Worm (Caenorhabditis elegans): ENCODE measurements around the gene F46F3.3.

Gene F46F3.3

DNA sequence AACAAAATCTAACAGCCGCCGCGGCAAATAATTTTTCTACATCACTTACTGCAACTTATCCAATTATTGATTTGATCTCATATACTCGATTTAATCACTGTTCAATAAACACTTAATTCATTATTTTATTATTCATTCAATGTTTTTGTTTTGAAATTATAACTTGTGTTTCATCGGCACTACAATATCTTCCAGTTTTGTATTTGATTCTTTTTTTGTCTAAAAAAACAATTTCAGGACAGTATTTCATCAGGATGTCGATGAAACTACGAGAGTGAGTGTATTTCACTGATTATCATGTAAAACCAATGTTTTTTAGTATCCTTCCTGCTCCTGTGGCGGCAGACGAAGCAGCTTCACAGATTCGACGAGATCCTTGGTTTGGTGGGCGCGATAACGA is 22.0 kb upstream of the F46F3.3 start, which contains the start of gene skp-1:
Gene skp-1 (plus strand): TSS at position 238 of the 400 bp plus-strand sequence.
- TF ChIP-seq aly-2 (tag; optimal IDR thresholded peaks at IDR 0.05) (no peak), ceh-82 (tag; optimal IDR thresholded peaks at IDR 0.05) (no peak), tbx-2 (tag; optimal IDR thresholded peaks at IDR 0.05) (no peak), skn-1 (tag; optimal IDR thresholded peaks at IDR 0.05) (no peak), nhr-25 (tag; optimal IDR thresholded peaks at IDR 0.05) (no peak), ceh-28 (tag; optimal IDR thresholded peaks at IDR 0.05) (no peak), unc-62 (GFP tag; optimal IDR thresholded peaks at IDR 0.05) (no peak), zag-1 (tag; optimal IDR thresholded peaks at IDR 0.05) (no peak), mdl-1 (tag; optimal IDR thresholded peaks at IDR 0.05) (no peak), ama-1 (optimal IDR thresholded peaks at IDR 0.05) (no peak), lsy-12 (tag; optimal IDR thresholded peaks at IDR 0.05) (no peak), lin-39 (tag; optimal IDR thresholded peaks at IDR 0.05) (no peak), daf-12 (tag; optimal IDR thresholded peaks at IDR 0.05) (no peak), mml-1 (tag; optimal IDR thresholded peaks at IDR 0.05) (no peak), egl-27 (tag; optimal IDR thresholded peaks at IDR 0.05) (no peak), lin-15B (tag; optimal IDR thresholded peaks at IDR 0.05) (no peak), pqm-1 (tag; optimal IDR thresholded peaks at IDR 0.05) (no peak), nhr-43 (tag; optimal IDR thresholded peaks at IDR 0.05; ENCODE audit: poor library complexity, severe bottlenecking) (no peak), R02D3.7 (tag; optimal IDR thresholded peaks at IDR 0.05) (no peak), jun-1 (tag; optimal IDR thresholded peaks at IDR 0.05) (no peak)

DNA sequence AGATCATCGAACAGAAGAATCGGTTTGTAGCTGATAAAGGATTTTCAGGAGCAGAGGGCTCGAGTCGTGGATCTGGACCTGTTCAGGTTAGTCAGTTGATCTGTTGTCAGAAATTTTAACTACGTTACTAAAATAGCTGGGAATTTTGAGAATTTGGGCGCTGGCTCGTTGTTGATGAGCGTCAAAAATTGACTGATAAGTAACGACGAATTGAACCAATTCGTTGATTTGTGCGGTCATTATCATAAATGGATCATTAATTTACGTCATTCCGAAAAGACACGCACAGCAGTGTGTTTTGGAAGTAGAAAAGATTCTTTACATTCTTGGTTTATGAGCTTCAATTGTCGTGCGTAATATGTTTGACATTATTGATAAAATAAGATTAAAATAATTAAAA is 19.5 kb upstream of the F46F3.3 start:
- TF ChIP-seq snpc-4 (tag; optimal IDR thresholded peaks at IDR 0.05) (no peak), skn-1 (tag; optimal IDR thresholded peaks at IDR 0.05) (no peak), pqm-1 (tag; optimal IDR thresholded peaks at IDR 0.05) (peak; percentile 45), nhr-11 (tag; optimal IDR thresholded peaks at IDR 0.05) (no peak), nhr-77 (tag; optimal IDR thresholded peaks at IDR 0.05) (no peak), nfya-1 (tag; optimal IDR thresholded peaks at IDR 0.05; ENCODE audit: insufficient read depth) (no peak), pha-4 (tag; optimal IDR thresholded peaks at IDR 0.05) (no peak), fkh-10 (GFP tag; optimal IDR thresholded peaks at IDR 0.05) (no peak), nhr-67 (tag; optimal IDR thresholded peaks at IDR 0.05) (no peak), elt-2 (tag; optimal IDR thresholded peaks at IDR 0.05) (peak; percentile 58), lin-39 (tag; optimal IDR thresholded peaks at IDR 0.05) (no peak), nhr-237 (tag; optimal IDR thresholded peaks at IDR 0.05) (no peak), ceh-16 (tag; optimal IDR thresholded peaks at IDR 0.05) (no peak), nhr-12 (tag; optimal IDR thresholded peaks at IDR 0.05) (no peak), R02D3.7 (tag; optimal IDR thresholded peaks at IDR 0.05) (no peak)

DNA sequence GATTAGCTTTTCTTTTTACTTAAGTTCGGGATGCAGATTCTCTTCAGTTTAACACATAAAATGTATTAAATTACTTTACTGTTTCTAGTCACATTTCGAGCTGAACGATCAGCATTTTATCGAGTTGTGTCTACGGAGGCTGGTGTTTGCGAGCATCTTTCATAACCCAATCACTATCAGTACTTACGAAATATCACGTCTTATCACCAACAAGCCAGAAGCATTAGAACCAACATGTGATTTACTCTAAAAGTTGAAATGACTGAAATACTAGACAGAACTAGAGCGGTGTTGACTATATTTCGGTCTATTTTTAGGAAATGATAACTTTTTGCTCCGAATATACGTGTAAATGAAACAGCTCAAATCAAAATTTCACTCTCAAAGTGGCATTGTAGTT is 18.8 kb upstream of the F46F3.3 start:
- no peak for TF ChIP-seq lsy-12 (tag; optimal IDR thresholded peaks at IDR 0.05)
- TF ChIP-seq lin-15B (tag; optimal IDR thresholded peaks at IDR 0.05): no peak
- TF ChIP-seq pha-4 (tag; optimal IDR thresholded peaks at IDR 0.05): peak; percentile 43
- peak; percentile 91 for TF ChIP-seq elt-2 (tag; optimal IDR thresholded peaks at IDR 0.05)
- TF ChIP-seq ceh-9 (tag; optimal IDR thresholded peaks at IDR 0.05): no peak
- no peak for TF ChIP-seq zag-1 (tag; optimal IDR thresholded peaks at IDR 0.05)
- no peak for TF ChIP-seq skn-1 (tag; optimal IDR thresholded peaks at IDR 0.05)
- peak; percentile 47 for TF ChIP-seq jun-1 (tag; optimal IDR thresholded peaks at IDR 0.05)
- TF ChIP-seq ZK546.5 (tag; optimal IDR thresholded peaks at IDR 0.05): no peak
- TF ChIP-seq pqm-1 (tag; optimal IDR thresholded peaks at IDR 0.05): peak; percentile 85
- no peak for TF ChIP-seq fos-1 (tag; optimal IDR thresholded peaks at IDR 0.05)
- TF ChIP-seq mml-1 (tag; optimal IDR thresholded peaks at IDR 0.05): no peak
- TF ChIP-seq lin-39 (tag; optimal IDR thresholded peaks at IDR 0.05): no peak

DNA sequence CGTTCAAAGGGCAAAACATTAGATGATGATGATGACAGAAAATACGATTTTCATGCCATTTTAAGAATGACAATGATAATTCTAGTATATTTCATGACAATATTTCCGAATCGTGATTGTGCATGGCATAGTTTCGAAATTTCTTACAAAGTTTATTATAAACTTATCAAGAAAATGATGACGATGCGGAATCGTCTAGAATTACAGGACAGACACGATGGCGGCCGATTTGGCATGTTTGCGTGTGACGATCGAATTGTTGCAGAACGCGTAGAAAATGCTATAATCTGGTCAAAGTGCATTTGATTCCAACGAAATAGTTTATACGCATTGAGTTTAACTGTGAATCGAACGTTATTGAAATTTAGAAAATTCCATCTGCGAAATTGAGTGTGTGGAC is 18.0 kb upstream of the F46F3.3 start:
- TF ChIP-seq egl-5 (tag; optimal IDR thresholded peaks at IDR 0.05): no peak
- TF ChIP-seq ztf-4 (tag; optimal IDR thresholded peaks at IDR 0.05): no peak
- no peak for TF ChIP-seq pha-4 (tag; optimal IDR thresholded peaks at IDR 0.05)
- no peak for TF ChIP-seq hmg-11 (tag; optimal IDR thresholded peaks at IDR 0.05)
- TF ChIP-seq elt-2 (tag; optimal IDR thresholded peaks at IDR 0.05): peak; percentile 73

DNA sequence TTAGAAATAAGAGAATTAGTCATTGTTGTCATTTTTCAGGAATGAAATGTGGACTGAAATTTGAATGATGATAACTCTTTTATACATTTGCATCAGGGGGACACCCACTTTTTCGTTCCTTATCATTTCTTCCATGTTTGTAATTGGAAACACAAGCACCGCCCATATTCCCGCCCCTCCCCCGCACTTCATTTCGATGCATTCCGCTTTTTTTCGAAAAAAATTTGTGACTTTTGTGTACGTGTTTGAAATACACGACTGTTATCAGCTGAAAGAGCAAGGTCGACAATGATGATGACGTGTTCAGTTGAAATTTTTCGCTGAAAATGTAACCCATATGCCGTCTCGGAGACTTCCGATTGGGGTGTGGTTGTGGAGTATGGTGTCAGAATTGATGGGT is 16.6 kb upstream of the F46F3.3 start, which contains the start of gene zip-10:
Gene zip-10 (minus strand): TSS at position 43 of the 400 bp plus-strand sequence.
- peak; percentile 86 for TF ChIP-seq pqm-1 (tag; optimal IDR thresholded peaks at IDR 0.05)
- TF ChIP-seq nfya-1 (tag; optimal IDR thresholded peaks at IDR 0.05; ENCODE audit: insufficient read depth): peak; percentile 44
- TF ChIP-seq nhr-11 (tag; optimal IDR thresholded peaks at IDR 0.05): no peak
- peak; percentile 1 for TF ChIP-seq jun-1 (tag; optimal IDR thresholded peaks at IDR 0.05)
- TF ChIP-seq elt-2 (tag; optimal IDR thresholded peaks at IDR 0.05): peak; percentile 96
